Worm (Caenorhabditis elegans) whole organism, late embryonic: ENCODE data around the gene dyla-1.

Source experiments
- C38D4.7 ChIP-seq: fragments of 200-800 bp; sonication (Bioruptor generic); optimal IDR thresholded peaks from 2 replicates; lab custom pipeline; 2018; ENCODE audit warnings: mild to moderate bottlenecking, missing genetic modification characterization, moderate library complexity, missing compliant biosample characterization
- F13H6.1 ChIP-seq: sonication (generic microtip); optimal IDR thresholded peaks from 2 replicates; lab custom pipeline; 2016; ENCODE audit warnings: missing genetic modification characterization, missing compliant biosample characterization
- K02D7.2 ChIP-seq: sonication (generic microtip); optimal IDR thresholded peaks from 2 replicates; lab custom pipeline; 2017; ENCODE audit warnings: mild to moderate bottlenecking, missing genetic modification characterization, missing compliant biosample characterization
- ceh-22 ChIP-seq: sonication (generic microtip); optimal IDR thresholded peaks from 2 replicates; lab custom pipeline; 2017; ENCODE audit warnings: missing biosample characterization, missing genetic modification characterization
- ceh-24 ChIP-seq: sonication (generic microtip); optimal IDR thresholded peaks from 2 replicates; lab custom pipeline; 2016; ENCODE audit warnings: mild to moderate bottlenecking, missing genetic modification characterization, missing compliant biosample characterization
- ceh-30 ChIP-seq: fragments of 150-350 bp; optimal IDR thresholded peaks from 2 replicates; lab custom pipeline; 2014; ENCODE audit warnings: missing biosample characterization, missing genetic modification characterization
- ceh-31 ChIP-seq: sonication (generic microtip); optimal IDR thresholded peaks from 2 replicates; lab custom pipeline; 2016; ENCODE audit warnings: missing genetic modification characterization, missing compliant biosample characterization
- ceh-45 ChIP-seq: fragments of 200-800 bp; sonication (Bioruptor generic); IDR thresholded peaks from 2 replicates; pipeline ENCODE4 v1.3.6; 2022; ENCODE audit warnings: missing genetic modification reagents, missing genetic modification characterization, missing compliant biosample characterization
- ceh-48 ChIP-seq: sonication (generic microtip); optimal IDR thresholded peaks from 2 replicates; lab custom pipeline; 2016; ENCODE audit warnings: missing genetic modification characterization, inconsistent platforms, missing compliant biosample characterization
- dmd-4 ChIP-seq: sonication (generic microtip); optimal IDR thresholded peaks from 2 replicates; lab custom pipeline; 2016; ENCODE audit warnings: borderline replicate concordance, missing genetic modification characterization, missing compliant biosample characterization
- dve-1 ChIP-seq: sonication (generic microtip); optimal IDR thresholded peaks from 2 replicates; lab custom pipeline; 2017; ENCODE audit warnings: antibody characterized with exemption, mild to moderate bottlenecking, missing genetic modification characterization, missing compliant biosample characterization
- elt-2 ChIP-seq: sonication (generic microtip); optimal IDR thresholded peaks from 2 replicates; lab custom pipeline; 2016; ENCODE audit warnings: missing genetic modification reagents, missing genetic modification characterization, missing compliant biosample characterization
- elt-4 ChIP-seq: sonication (generic microtip); optimal IDR thresholded peaks from 2 replicates; lab custom pipeline; 2016; ENCODE audit warnings: missing genetic modification characterization, missing compliant biosample characterization
- eyg-1 ChIP-seq: sonication (generic microtip); optimal IDR thresholded peaks from 2 replicates; lab custom pipeline; 2016; ENCODE audit warnings: missing genotype, missing genetic modification characterization, missing compliant biosample characterization
- fax-1 ChIP-seq: sonication (generic microtip); optimal IDR thresholded peaks from 2 replicates; lab custom pipeline; 2016; ENCODE audit warnings: missing genotype, missing genetic modification characterization, missing compliant biosample characterization
- fkh-10 ChIP-seq: fragments of 150-350 bp; optimal IDR thresholded peaks from 2 replicates; lab custom pipeline; 2014; ENCODE audit warnings: missing biosample characterization, missing genetic modification reagents, missing genetic modification characterization
- fkh-6 ChIP-seq: sonication (generic microtip); optimal IDR thresholded peaks from 2 replicates; lab custom pipeline; 2016; ENCODE audit warnings: missing genetic modification characterization, missing compliant biosample characterization
- hlh-13 ChIP-seq: fragments of 200-800 bp; sonication (Bioruptor generic); optimal IDR thresholded peaks from 2 replicates; lab custom pipeline; 2018; ENCODE audit warnings: mild to moderate bottlenecking, missing genetic modification characterization, missing compliant biosample characterization
- hlh-6 ChIP-seq: sonication (generic microtip); optimal IDR thresholded peaks from 2 replicates; lab custom pipeline; 2016; ENCODE audit warnings: missing genotype, missing genetic modification characterization, missing compliant biosample characterization
- lim-6 ChIP-seq: sonication (generic microtip); optimal IDR thresholded peaks from 2 replicates; lab custom pipeline; 2016; ENCODE audit warnings: missing genetic modification characterization, missing compliant biosample characterization
- lin-11 ChIP-seq: fragments of 200-800 bp; sonication (Bioruptor generic); optimal IDR thresholded peaks from 2 replicates; lab custom pipeline; 2018; ENCODE audit warnings: mild to moderate bottlenecking, missing genetic modification characterization, missing compliant biosample characterization
- madf-2 ChIP-seq: sonication (generic microtip); optimal IDR thresholded peaks from 2 replicates; lab custom pipeline; 2017; ENCODE audit warnings: missing genetic modification characterization, missing compliant biosample characterization
- mec-3 ChIP-seq: sonication (generic microtip); optimal IDR thresholded peaks from 2 replicates; lab custom pipeline; 2016; ENCODE audit warnings: borderline replicate concordance, missing genetic modification characterization, missing compliant biosample characterization
- nfya-1 ChIP-seq: sonication (generic microtip); optimal IDR thresholded peaks from 2 replicates; lab custom pipeline; 2017; ENCODE audit warnings: missing genetic modification characterization, mild to moderate bottlenecking, missing compliant biosample characterization, antibody characterized with exemption, moderate library complexity
- npax-4 ChIP-seq: sonication (generic microtip); optimal IDR thresholded peaks from 2 replicates; lab custom pipeline; 2016; ENCODE audit warnings: missing genetic modification characterization, missing compliant biosample characterization
- pag-3 ChIP-seq: sonication (generic microtip); optimal IDR thresholded peaks from 2 replicates; lab custom pipeline; 2016; ENCODE audit warnings: missing compliant biosample characterization, missing genetic modification characterization, borderline replicate concordance
- pha-2 ChIP-seq: sonication (generic microtip); optimal IDR thresholded peaks from 2 replicates; lab custom pipeline; 2017; ENCODE audit warnings: mild to moderate bottlenecking, missing genetic modification characterization, missing compliant biosample characterization
- pha-4 ChIP-seq: fragments of 150-350 bp; optimal IDR thresholded peaks from 2 replicates; lab custom pipeline; 2018; ENCODE audit warnings: missing biosample characterization, missing genetic modification reagents, missing genetic modification characterization
- pros-1 ChIP-seq: fragments of 150-350 bp; optimal IDR thresholded peaks from 2 replicates; lab custom pipeline; 2014; ENCODE audit warnings: missing biosample characterization, missing genetic modification reagents, missing genetic modification characterization
- rnt-1 ChIP-seq: sonication (generic microtip); optimal IDR thresholded peaks from 2 replicates; lab custom pipeline; 2016; ENCODE audit warnings: missing genetic modification characterization, missing compliant biosample characterization
- sox-4 ChIP-seq: sonication (generic microtip); optimal IDR thresholded peaks from 2 replicates; lab custom pipeline; 2017; ENCODE audit warnings: mild to moderate bottlenecking, missing genetic modification characterization, inconsistent platforms, missing compliant biosample characterization
- syd-9 ChIP-seq: sonication (generic microtip); optimal IDR thresholded peaks from 2 replicates; lab custom pipeline; 2016; ENCODE audit warnings: mild to moderate bottlenecking, missing genetic modification characterization, moderate library complexity, missing compliant biosample characterization
- unc-3 ChIP-seq, 2 experiments: fragments of 200-800 bp in 1 of 2; sonication (Bioruptor generic) in 1 of 2; sonication (generic microtip) in 1 of 2; conservative IDR thresholded peaks in 1 of 2; optimal IDR thresholded peaks in 1 of 2; 2 replicates each; pipeline versions ENCODE4 v1.3.6 to Lab custom; 2016 to 2022; ENCODE audit warnings: missing compliant biosample characterization in 2 of 2, missing genetic modification characterization in 2 of 2, missing genetic modification reagents in 1 of 2
- unc-55 ChIP-seq: sonication (generic microtip); optimal IDR thresholded peaks from 2 replicates; lab custom pipeline; 2017; ENCODE audit warnings: missing biosample characterization, missing genetic modification reagents, missing genetic modification characterization
- unc-86 ChIP-seq: sonication (generic microtip); optimal IDR thresholded peaks from 2 replicates; lab custom pipeline; 2016; ENCODE audit warnings: missing genetic modification characterization, missing compliant biosample characterization

dyla-1 gene

ce11 chrX:16799065-16799663, 41.7 kb upstream of the dyla-1 start (continued):
- TF ChIP-seq ceh-22 (tag; lab: Kevin White, UChicago) (no peak), elt-4 (tag; lab: Kevin White, UChicago) (no peak), pros-1 (tag; lab: Kevin White, UChicago) (peak; percentile 29), ceh-48 (tag; lab: Kevin White, UChicago) (peak; percentile 1), mec-3 (tag; lab: Kevin White, UChicago) (no peak), unc-55 (no peak), unc-86 (no peak), K02D7.2 (tag; lab: Kevin White, UChicago) (no peak), ceh-31 (tag; lab: Kevin White, UChicago) (peak; percentile 63), dmd-4 (tag; lab: Kevin White, UChicago) (no peak), lim-6 (tag; lab: Kevin White, UChicago) (no peak)

ce11 chrX:16803545-16803944, 37.3 kb upstream of the dyla-1 start:
- TF ChIP-seq unc-3 (GFP tag; conservative IDR thresholded peaks at IDR 0.05; lab: Robert Waterston, UW) (no peak), unc-3 (tag; optimal IDR thresholded peaks at IDR 0.05; lab: Kevin White, UChicago) (no peak), hlh-6 (tag; lab: Kevin White, UChicago) (no peak), madf-2 (no peak), rnt-1 (tag; lab: Kevin White, UChicago) (no peak), pha-2 (tag; lab: Kevin White, UChicago) (no peak), ceh-48 (tag; lab: Kevin White, UChicago) (no peak), nfya-1 (tag; lab: Kevin White, UChicago) (no peak), pros-1 (tag; lab: Kevin White, UChicago) (no peak), pag-3 (tag; lab: Kevin White, UChicago) (no peak), fax-1 (tag; lab: Kevin White, UChicago) (no peak), hlh-13 (GFP tag; lab: Kevin White, UChicago) (no peak), ceh-45 (GFP tag; lab: Robert Waterston, UW) (no peak)

ce11 chrX:16807015-16807414, 33.8 kb upstream of the dyla-1 start, which contains the start of gene mec-4:
Gene mec-4 (minus strand): TSS chrX:16807115.
- no peak for TF ChIP-seq ceh-24
- no peak for TF ChIP-seq pros-1 (tag; lab: Kevin White, UChicago)
- no peak for TF ChIP-seq npax-4 (tag; lab: Kevin White, UChicago)
- TF ChIP-seq syd-9 (tag; lab: Kevin White, UChicago): no peak
- TF ChIP-seq lin-11 (tag; lab: Kevin White, UChicago): no peak
- TF ChIP-seq C38D4.7 (GFP tag; lab: Kevin White, UChicago): no peak
- TF ChIP-seq unc-55: no peak

- no peak for TF ChIP-seq ceh-30
- no peak for TF ChIP-seq pha-2 (tag; lab: Kevin White, UChicago)
- no peak for TF ChIP-seq sox-4 (tag; lab: Kevin White, UChicago)
- no peak for TF ChIP-seq dve-1 (tag; lab: Kevin White, UChicago)
- TF ChIP-seq rnt-1 (tag; lab: Kevin White, UChicago): no peak
- no peak for TF ChIP-seq syd-9 (tag; lab: Kevin White, UChicago)
- TF ChIP-seq elt-2 (tag; lab: Kevin White, UChicago): no peak
- TF ChIP-seq F13H6.1 (tag; lab: Kevin White, UChicago): no peak
- no peak for TF ChIP-seq eyg-1
- no peak for TF ChIP-seq pha-4 (tag; lab: Kevin White, UChicago)
- no peak for TF ChIP-seq ceh-24
- TF ChIP-seq unc-55: no peak
- no peak for TF ChIP-seq ceh-31 (tag; lab: Kevin White, UChicago)
- TF ChIP-seq fkh-10 (GFP tag; lab: Kevin White, UChicago): no peak
- TF ChIP-seq fkh-6 (tag; lab: Kevin White, UChicago): no peak
Measured at ce11 chrX:16808526-16808925, 32.3 kb upstream of the dyla-1 start.
